Worm (Caenorhabditis elegans): ENCODE data around the gene zfp-3.
A peak's percentile ranks its signal among the peaks of the same experiment; 100 is the strongest.
"Not testable (repeated sequence)": the region's sequence is repeated elsewhere in the genome, so short reads cannot be mapped to it uniquely, and the experiment has no call there.

zfp-3 gene

ce11 chrX:1450352-1450818 is 3.9 kb upstream of the zfp-3 start, which contains the start of gene W05H7.1:
W05H7.1 (plus strand) TSS chrX:1450768.
- no peak for TF ChIP-seq flt-1 (GFP tag; IDR thresholded peaks at IDR 0.05)
- no peak for TF ChIP-seq ztf-29 (GFP tag; IDR thresholded peaks at IDR 0.05)
- TF ChIP-seq T22C8.4 (GFP tag; IDR thresholded peaks at IDR 0.05) = 0 out of 2 replicates have a peak, but pooled peaks have one; percentile 21

- TF ChIP-seq med-1 (GFP tag; optimal IDR thresholded peaks at IDR 0.05; ENCODE audit: insufficient read depth) (no peak), ztf-23 (GFP tag; IDR thresholded peaks at IDR 0.05) (no peak)
Observed at ce11 chrX:1445696-1446095, 747 bp downstream of the zfp-3 start.

ce11 chrX:1443556-1444243 is 2.7 kb downstream of the zfp-3 start:
- no peak for TF ChIP-seq klf-2 (GFP tag; conservative IDR thresholded peaks at IDR 0.05)
- TF ChIP-seq ztf-23 (GFP tag; IDR thresholded peaks at IDR 0.05) = 0 out of 2 replicates have a peak, but pooled peaks have one; percentile 4

- TF ChIP-seq cog-1 (tag; optimal IDR thresholded peaks at IDR 0.05) (no peak), med-1 (GFP tag; optimal IDR thresholded peaks at IDR 0.05; ENCODE audit: insufficient read depth) (peak; percentile 0)
Observed at ce11 chrX:1441602-1442183, 4.8 kb downstream of the zfp-3 start.

ce11 chrX:1440161-1440560 is 6.3 kb downstream of the zfp-3 start, which contains the start of gene sedl-1:
sedl-1 (minus strand) TSS chrX:1440261.
- TF ChIP-seq ztf-23 (GFP tag; IDR thresholded peaks at IDR 0.05) = no peak
- TF ChIP-seq ref-1 (GFP tag; conservative IDR thresholded peaks at IDR 0.05) = no peak
- TF ChIP-seq ztf-29 (GFP tag; IDR thresholded peaks at IDR 0.05) = no peak
- TF ChIP-seq klf-2 (GFP tag; conservative IDR thresholded peaks at IDR 0.05) = no peak
- TF ChIP-seq T22C8.4 (GFP tag; IDR thresholded peaks at IDR 0.05) = no peak
- no peak for TF ChIP-seq flt-1 (GFP tag; IDR thresholded peaks at IDR 0.05)
- TF ChIP-seq cog-1 (tag; optimal IDR thresholded peaks at IDR 0.05) = no peak
- TF ChIP-seq tab-1 (GFP tag; IDR thresholded peaks at IDR 0.05) = no peak
- TF ChIP-seq med-1 (GFP tag; optimal IDR thresholded peaks at IDR 0.05; ENCODE audit: insufficient read depth) = no peak

ce11 chrX:1438925-1439324 is 7.5 kb downstream of the zfp-3 start:
- TF ChIP-seq klf-2 (GFP tag; conservative IDR thresholded peaks at IDR 0.05) = no peak
- no peak for TF ChIP-seq T22C8.4 (GFP tag; IDR thresholded peaks at IDR 0.05)
- no peak for TF ChIP-seq tab-1 (GFP tag; IDR thresholded peaks at IDR 0.05)
- TF ChIP-seq flt-1 (GFP tag; IDR thresholded peaks at IDR 0.05) = no peak
- TF ChIP-seq ref-1 (GFP tag; conservative IDR thresholded peaks at IDR 0.05) = no peak
- TF ChIP-seq ztf-29 (GFP tag; IDR thresholded peaks at IDR 0.05) = no peak
- no peak for TF ChIP-seq med-1 (GFP tag; optimal IDR thresholded peaks at IDR 0.05; ENCODE audit: insufficient read depth)
- no peak for TF ChIP-seq cog-1 (tag; optimal IDR thresholded peaks at IDR 0.05)
- TF ChIP-seq ztf-23 (GFP tag; IDR thresholded peaks at IDR 0.05) = no peak

ce11 chrX:1437097-1437496 is 9.3 kb downstream of the zfp-3 start:
- TF ChIP-seq T22C8.4 (GFP tag; IDR thresholded peaks at IDR 0.05) (no peak), klf-2 (GFP tag; conservative IDR thresholded peaks at IDR 0.05) (no peak), ztf-23 (GFP tag; IDR thresholded peaks at IDR 0.05) (no peak), cog-1 (tag; optimal IDR thresholded peaks at IDR 0.05) (no peak), flt-1 (GFP tag; IDR thresholded peaks at IDR 0.05) (no peak)

- TF ChIP-seq cog-1 (tag; optimal IDR thresholded peaks at IDR 0.05); flt-1 (GFP tag; IDR thresholded peaks at IDR 0.05); ztf-23 (GFP tag; IDR thresholded peaks at IDR 0.05): not testable (repeated sequence)
Observed at ce11 chrX:1430707-1431106, 15.7 kb downstream of the zfp-3 start, which contains the start of gene F19G12.1. F19G12.1 (plus strand) TSS chrX:1431007.

ce11 chrX:1426425-1426824 is 20.0 kb downstream of the zfp-3 start, which contains the start of gene F19G12.11:
F19G12.11 (minus strand) TSS chrX:1426525.
- no peak for TF ChIP-seq T22C8.4 (GFP tag; IDR thresholded peaks at IDR 0.05)
- TF ChIP-seq ztf-23 (GFP tag; IDR thresholded peaks at IDR 0.05) = no peak
- TF ChIP-seq ztf-29 (GFP tag; IDR thresholded peaks at IDR 0.05) = no peak
- TF ChIP-seq ref-1 (GFP tag; conservative IDR thresholded peaks at IDR 0.05) = no peak
- no peak for TF ChIP-seq cog-1 (tag; optimal IDR thresholded peaks at IDR 0.05)
- TF ChIP-seq tab-1 (GFP tag; IDR thresholded peaks at IDR 0.05) = no peak
- no peak for TF ChIP-seq klf-2 (GFP tag; conservative IDR thresholded peaks at IDR 0.05)
- TF ChIP-seq med-1 (GFP tag; optimal IDR thresholded peaks at IDR 0.05; ENCODE audit: insufficient read depth) = no peak
- no peak for TF ChIP-seq flt-1 (GFP tag; IDR thresholded peaks at IDR 0.05)

ce11 chrX:1424509-1424908 is 21.9 kb downstream of the zfp-3 start, which contains the start of gene F19G12.3:
F19G12.3 (plus strand) TSS chrX:1424809.
- TF ChIP-seq ref-1 (GFP tag; conservative IDR thresholded peaks at IDR 0.05) = no peak
- no peak for TF ChIP-seq ztf-23 (GFP tag; IDR thresholded peaks at IDR 0.05)
- TF ChIP-seq med-1 (GFP tag; optimal IDR thresholded peaks at IDR 0.05; ENCODE audit: insufficient read depth) = no peak
- TF ChIP-seq ztf-29 (GFP tag; IDR thresholded peaks at IDR 0.05) = no peak
- no peak for TF ChIP-seq klf-2 (GFP tag; conservative IDR thresholded peaks at IDR 0.05)
- no peak for TF ChIP-seq T22C8.4 (GFP tag; IDR thresholded peaks at IDR 0.05)
- TF ChIP-seq tab-1 (GFP tag; IDR thresholded peaks at IDR 0.05) = no peak
- TF ChIP-seq cog-1 (tag; optimal IDR thresholded peaks at IDR 0.05) = no peak
